Worm (Caenorhabditis elegans) whole organism, L2 larva: ENCODE results near the gene B0403.5.

Experiments
- Y55F3AM.14 ChIP-seq: fragments of 200-800 bp; sonication (Bioruptor generic); optimal IDR thresholded peaks from 2 replicates; lab custom pipeline; 2018; ENCODE audit warnings: mild to moderate bottlenecking, missing genetic modification characterization, missing compliant biosample characterization
- ama-1 ChIP-seq: fragments of 150-350 bp; optimal IDR thresholded peaks from 2 replicates; lab custom pipeline; 2018; ENCODE audit warnings: inconsistent platforms
- lin-13 ChIP-seq: fragments of 150-350 bp; optimal IDR thresholded peaks from 2 replicates; lab custom pipeline; 2014; ENCODE audit warnings: missing biosample characterization, missing genetic modification reagents, missing genetic modification characterization
- lin-39 ChIP-seq: fragments of 150-350 bp; optimal IDR thresholded peaks from 2 replicates; lab custom pipeline; 2014; ENCODE audit warnings: missing biosample characterization, missing genetic modification reagents, missing genetic modification characterization
- nhr-237 ChIP-seq: fragments of 150-350 bp; optimal IDR thresholded peaks from 2 replicates; lab custom pipeline; 2014; ENCODE audit warnings: missing biosample characterization, missing genetic modification characterization
- nhr-77 ChIP-seq: fragments of 150-350 bp; optimal IDR thresholded peaks from 2 replicates; lab custom pipeline; 2014; ENCODE audit warnings: missing biosample characterization, missing genetic modification characterization
- unc-55 ChIP-seq: fragments of 150-350 bp; sonication (generic microtip); optimal IDR thresholded peaks from 3 replicates; lab custom pipeline; 2014; ENCODE audit warnings: missing biosample characterization, missing genetic modification reagents, missing genetic modification characterization

- TF ChIP-seq unc-55 = no peak
- no peak for TF ChIP-seq lin-39 (tag; lab: Kevin White, UChicago)
- no peak for TF ChIP-seq Y55F3AM.14 (GFP tag; lab: Kevin White, UChicago)
- no peak for TF ChIP-seq ama-1 (lab: Kevin White, UChicago)
- no peak for TF ChIP-seq nhr-237 (tag; lab: Kevin White, UChicago)
- TF ChIP-seq nhr-77 (tag; lab: Kevin White, UChicago) = no peak
- no peak for TF ChIP-seq lin-13 (GFP tag; lab: Kevin White, UChicago)
These were observed 28.7 kb upstream of the B0403.5 start, which contains the start of gene flp-26 for ce11 chrX:7028836-7029235.
